Fruit fly (Drosophila melanogaster): ENCODE measurements around the gene CtsL4.
A peak's percentile ranks its signal among the peaks of the same experiment; 100 is the strongest.

CtsL4 gene

DNA sequence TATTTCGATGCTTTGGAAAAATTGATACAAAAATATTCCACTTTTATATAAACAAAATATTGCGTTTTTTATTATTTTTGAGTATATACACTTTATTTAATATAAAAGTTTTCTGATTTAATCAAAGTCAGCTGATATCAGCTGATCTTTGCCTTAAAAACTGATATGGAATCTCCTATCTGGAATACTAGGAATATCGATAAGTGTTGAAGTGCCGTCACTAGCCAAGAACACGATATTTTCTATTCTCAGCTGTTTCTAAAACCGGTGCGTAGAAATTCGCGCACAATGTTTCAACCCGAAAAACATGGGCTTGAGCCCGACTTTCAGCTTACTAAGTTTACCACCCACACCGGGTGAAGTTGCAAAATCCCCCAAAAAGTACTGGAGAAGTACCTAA lies 13.9 kb downstream of the CtsL4 start, which contains the start of gene Sps2:
Gene Sps2 (plus strand): TSS at position 124 of the 400 bp plus-strand sequence.
- TF ChIP-seq E2f2 (GFP tag; IDR thresholded peaks at IDR 0.05) (peak; percentile 46; the same call in 1 of the 2 replicates), Sry-δ (GFP tag; optimal IDR thresholded peaks at IDR 0.05) (peak; percentile 84), crp (GFP tag; optimal IDR thresholded peaks at IDR 0.05) (peak; percentile 82 to 96), CG2120 (GFP tag; optimal IDR thresholded peaks at IDR 0.05) (peak; percentile 18), MBD-R2 (GFP tag; IDR thresholded peaks at IDR 0.05) (peak; percentile 89), HmgD (GFP tag; optimal IDR thresholded peaks at IDR 0.05) (no peak), CG32532 (GFP tag; IDR thresholded peaks at IDR 0.05) (peak; percentile 37; the same call in 1 of the 2 replicates), CG34422 (GFP tag; IDR thresholded peaks at IDR 0.05) (peak; percentile 48; the same call in 1 of the 3 replicates), dpn (GFP tag; optimal IDR thresholded peaks at IDR 0.05) (peak in 1 of 2 experiments; percentile 6), Scr (GFP tag; IDR thresholded peaks at IDR 0.05; ENCODE audit: partially characterized antibody) (peak; percentile 82), p53 (GFP tag; optimal IDR thresholded peaks at IDR 0.05) (no peak), az2 (GFP tag; optimal IDR thresholded peaks at IDR 0.05) (no peak), CG10366 (GFP tag; IDR thresholded peaks at IDR 0.05) (no peak), HLH4C (GFP tag; IDR thresholded peaks at IDR 0.05; ENCODE audit: partially characterized antibody) (peak; percentile 53; the same call in 1 of the 3 replicates), sna (GFP tag; IDR thresholded peaks at IDR 0.05; ENCODE audit: partially characterized antibody) (peak; percentile 66), Doc3 (GFP tag; IDR thresholded peaks at IDR 0.05; ENCODE audit: partially characterized antibody) (peak; percentile 78), vvl (GFP tag; IDR thresholded peaks at IDR 0.05) (peak; percentile 35), sob (GFP tag; IDR thresholded peaks at IDR 0.05) (0 out of 2 replicates have a peak, but pooled peaks have one; percentile 30), amos (GFP tag; IDR thresholded peaks at IDR 0.05; ENCODE audit: partially characterized antibody) (peak; percentile 80; the same call in 1 of the 2 replicates), CG17328 (GFP tag; IDR thresholded peaks at IDR 0.05) (peak; percentile 27; the same call in 1 of the 2 replicates), gem (tag; optimal IDR thresholded peaks at IDR 0.05) (peak; percentile 33), CG10979 (tag; optimal IDR thresholded peaks at IDR 0.05) (peak; percentile 24), CG30020 (tag; optimal IDR thresholded peaks at IDR 0.05) (peak; percentile 85), BEAF-32 (GFP tag; optimal IDR thresholded peaks at IDR 0.05) (peak; percentile 78), CG2889 (GFP tag; IDR thresholded peaks at IDR 0.05) (no peak), ase (GFP tag; IDR thresholded peaks at IDR 0.05) (no peak), grau (tag; optimal IDR thresholded peaks at IDR 0.05) (peak; percentile 26), CG13624 (GFP tag; optimal IDR thresholded peaks at IDR 0.05) (peak; percentile 30), D19A (tag; optimal IDR thresholded peaks at IDR 0.05) (peak; percentile 16), Tbp (GFP tag; optimal IDR thresholded peaks at IDR 0.05) (no peak), unc-4 (GFP tag; IDR thresholded peaks at IDR 0.05; ENCODE audit: partially characterized antibody) (peak; percentile 78), GATAe (GFP tag; conservative IDR thresholded peaks at IDR 0.05) (peak; percentile 27; the same call in 1 of the 2 replicates), row (GFP tag; IDR thresholded peaks at IDR 0.05) (peak; percentile 77), CG13296 (GFP tag; optimal IDR thresholded peaks at IDR 0.05) (peak; percentile 18), pfk (GFP tag; optimal IDR thresholded peaks at IDR 0.05) (peak; percentile 44), Dll (GFP tag; IDR thresholded peaks at IDR 0.05; ENCODE audit: partially characterized antibody) (peak; percentile 82), Camta (GFP tag; optimal IDR thresholded peaks at IDR 0.05) (no peak), CG2712 (tag; optimal IDR thresholded peaks at IDR 0.05) (peak; percentile 45), otp (GFP tag; IDR thresholded peaks at IDR 0.05) (no peak), CG7963 (GFP tag; IDR thresholded peaks at IDR 0.05; ENCODE audit: partially characterized antibody) (peak; percentile 52; the same call in 1 of the 3 replicates), Max (GFP tag; optimal IDR thresholded peaks at IDR 0.05) (peak; percentile 3), Pdp1 (GFP tag; optimal IDR thresholded peaks at IDR 0.05) (peak in 1 of 2 experiments; percentile 27), CG2202 (tag; optimal IDR thresholded peaks at IDR 0.05) (no peak), CG2129 (GFP tag; IDR thresholded peaks at IDR 0.05; ENCODE audit: partially characterized antibody) (peak; percentile 70), chm (GFP tag; IDR thresholded peaks at IDR 0.05) (no peak), CG10267 (tag; optimal IDR thresholded peaks at IDR 0.05) (peak; percentile 19), trem (tag; optimal IDR thresholded peaks at IDR 0.05) (peak; percentile 27), Xbp1 (GFP tag; optimal IDR thresholded peaks at IDR 0.05) (peak; percentile 11), Bgb (GFP tag; IDR thresholded peaks at IDR 0.05; ENCODE audit: partially characterized antibody) (peak; percentile 59; the same call in 1 of the 2 replicates)
